Worm (Caenorhabditis elegans) whole organism, early embryonic: ENCODE results near the gene acy-1.

Experiments used
- B0310.2 ChIP-seq: sonication (generic microtip); optimal IDR thresholded peaks from 2 replicates; lab custom pipeline; 2016; ENCODE audit warnings: mild to moderate bottlenecking, missing genetic modification characterization, missing compliant biosample characterization
- F13C5.2 ChIP-seq: sonication (generic microtip); optimal IDR thresholded peaks from 2 replicates; lab custom pipeline; 2017; ENCODE audit warnings: mild to moderate bottlenecking, missing genetic modification characterization, inconsistent platforms, missing compliant biosample characterization
- aly-1 ChIP-seq: sonication (generic microtip); optimal IDR thresholded peaks from 2 replicates; lab custom pipeline; 2016; ENCODE audit warnings: missing genetic modification characterization, missing compliant biosample characterization
- ama-1 ChIP-seq: fragments of 150-350 bp; optimal IDR thresholded peaks from 2 replicates; lab custom pipeline; 2014
- ceh-13 ChIP-seq: fragments of 200-800 bp; sonication (Bioruptor generic); optimal IDR thresholded peaks from 2 replicates; lab custom pipeline; 2018; ENCODE audit warnings: mild to moderate bottlenecking, missing genetic modification characterization, missing compliant biosample characterization
- ceh-36 ChIP-seq: sonication (generic microtip); optimal IDR thresholded peaks from 2 replicates; lab custom pipeline; 2016; ENCODE audit warnings: missing genetic modification characterization, inconsistent platforms, missing compliant biosample characterization
- ets-7 ChIP-seq: sonication (generic microtip); optimal IDR thresholded peaks from 2 replicates; lab custom pipeline; 2016; ENCODE audit warnings: missing genotype, missing genetic modification characterization, missing compliant biosample characterization
- flt-1 ChIP-seq: fragments of 200-800 bp; sonication (Bioruptor generic); IDR thresholded peaks from 2 replicates; pipeline ENCODE4 v1.3.6; 2022; ENCODE audit warnings: missing genetic modification characterization, missing compliant biosample characterization
- hmbx-1 ChIP-seq: sonication (generic microtip); optimal IDR thresholded peaks from 2 replicates; lab custom pipeline; 2016; ENCODE audit warnings: mild to moderate bottlenecking, missing genetic modification characterization, missing compliant biosample characterization
- hmg-4 ChIP-seq: fragments of 200-800 bp; sonication (Bioruptor generic); optimal IDR thresholded peaks from 2 replicates; lab custom pipeline; 2018; ENCODE audit warnings: mild to moderate bottlenecking, missing genetic modification characterization, missing compliant biosample characterization
- hnd-1 ChIP-seq: sonication (generic microtip); optimal IDR thresholded peaks from 2 replicates; lab custom pipeline; 2016; ENCODE audit warnings: missing genetic modification characterization, missing compliant biosample characterization
- pes-1 ChIP-seq: fragments of 200-800 bp; sonication (Bioruptor generic); IDR thresholded peaks from 2 replicates; pipeline ENCODE4 v1.3.6; 2022; ENCODE audit warnings: missing genetic modification reagents, missing genetic modification characterization, missing compliant biosample characterization
- scrt-1 ChIP-seq: fragments of 200-800 bp; sonication (Bioruptor generic); IDR thresholded peaks from 2 replicates; pipeline ENCODE4 v1.3.6; 2022; ENCODE audit warnings: missing genetic modification characterization, missing compliant biosample characterization
- sea-1 ChIP-seq: fragments of 200-800 bp; sonication (Bioruptor generic); conservative IDR thresholded peaks from 2 replicates; pipeline ENCODE4 v1.3.6; 2022; ENCODE audit warnings: missing genetic modification characterization, missing compliant biosample characterization
- tbx-11 ChIP-seq: fragments of 200-800 bp; sonication (Bioruptor generic); IDR thresholded peaks from 2 replicates; pipeline ENCODE4 v1.3.6; 2022; ENCODE audit warnings: missing genetic modification characterization, missing compliant biosample characterization
- tbx-37 ChIP-seq: fragments of 200-800 bp; sonication (Bioruptor generic); conservative IDR thresholded peaks from 2 replicates; pipeline ENCODE4 v1.3.6; 2022; ENCODE audit warnings: missing genetic modification reagents, missing genetic modification characterization, missing compliant biosample characterization
- tra-4 ChIP-seq: sonication (generic microtip); optimal IDR thresholded peaks from 2 replicates; lab custom pipeline; 2017; ENCODE audit warnings: missing genetic modification characterization, missing compliant biosample characterization

acy-1 gene

ce11 chrIII:4693695-4694094 lies 28.2 kb upstream of the acy-1 start, which contains the start of gene T04A8.8:
TSS of gene T04A8.8 (plus strand) at chrIII:4693995.
- no peak for TF ChIP-seq sea-1
- TF ChIP-seq tbx-37 (GFP tag; lab: Robert Waterston, UW): no peak
- TF ChIP-seq tbx-11 (GFP tag; lab: Robert Waterston, UW): no peak
- TF ChIP-seq ama-1: no peak
- no peak for TF ChIP-seq hmbx-1 (tag; lab: Kevin White, UChicago)
- TF ChIP-seq pes-1 (GFP tag; lab: Robert Waterston, UW): no peak
- no peak for TF ChIP-seq aly-1 (tag; lab: Kevin White, UChicago)
- TF ChIP-seq flt-1: no peak
- no peak for TF ChIP-seq scrt-1 (GFP tag; lab: Robert Waterston, UW)
- no peak for TF ChIP-seq tra-4
- TF ChIP-seq ets-7: no peak
- TF ChIP-seq B0310.2 (tag; lab: Kevin White, UChicago): no peak
- no peak for TF ChIP-seq hnd-1 (tag; lab: Kevin White, UChicago)
- TF ChIP-seq F13C5.2 (tag; lab: Kevin White, UChicago): no peak
- no peak for TF ChIP-seq hmg-4
- no peak for TF ChIP-seq ceh-36 (tag; lab: Kevin White, UChicago)

ce11 chrIII:4695057-4695456 lies 26.8 kb upstream of the acy-1 start, which contains the start of gene T04A8.7:
TSS of gene T04A8.7 (plus strand) at chrIII:4695357.
- TF ChIP-seq ceh-36 (tag; lab: Kevin White, UChicago) (no peak), tbx-37 (GFP tag; lab: Robert Waterston, UW) (no peak), tra-4 (no peak), tbx-11 (GFP tag; lab: Robert Waterston, UW) (no peak), ceh-13 (no peak), B0310.2 (tag; lab: Kevin White, UChicago) (no peak), flt-1 (no peak), ets-7 (no peak), scrt-1 (GFP tag; lab: Robert Waterston, UW) (no peak), F13C5.2 (tag; lab: Kevin White, UChicago) (no peak)

ce11 chrIII:4696903-4697302 lies 25.0 kb upstream of the acy-1 start:
- TF ChIP-seq flt-1 (no peak), ceh-13 (no peak), ceh-36 (tag; lab: Kevin White, UChicago) (no peak), pes-1 (GFP tag; lab: Robert Waterston, UW) (no peak), hnd-1 (tag; lab: Kevin White, UChicago) (no peak), B0310.2 (tag; lab: Kevin White, UChicago) (no peak), F13C5.2 (tag; lab: Kevin White, UChicago) (no peak), aly-1 (tag; lab: Kevin White, UChicago) (no peak), sea-1 (no peak), scrt-1 (GFP tag; lab: Robert Waterston, UW) (no peak), hmg-4 (no peak)

- TF ChIP-seq F13C5.2 (tag; lab: Kevin White, UChicago) (no peak), flt-1 (no peak), ceh-13 (no peak), scrt-1 (GFP tag; lab: Robert Waterston, UW) (no peak), B0310.2 (tag; lab: Kevin White, UChicago) (no peak), ceh-36 (tag; lab: Kevin White, UChicago) (no peak), ama-1 (no peak), hnd-1 (tag; lab: Kevin White, UChicago) (no peak), pes-1 (GFP tag; lab: Robert Waterston, UW) (no peak), hmg-4 (no peak), aly-1 (tag; lab: Kevin White, UChicago) (no peak), hmbx-1 (tag; lab: Kevin White, UChicago) (no peak), ets-7 (no peak), tbx-11 (GFP tag; lab: Robert Waterston, UW) (no peak), tra-4 (no peak), tbx-37 (GFP tag; lab: Robert Waterston, UW) (no peak), sea-1 (no peak)
These were observed 24.1 kb upstream of the acy-1 start, which contains the start of gene dnj-18 for ce11 chrIII:4697819-4698218. TSS of gene dnj-18 (plus strand) at chrIII:4698119.

- TF ChIP-seq ets-7 (no peak), pes-1 (GFP tag; lab: Robert Waterston, UW) (no peak), F13C5.2 (tag; lab: Kevin White, UChicago) (no peak), sea-1 (no peak), ama-1 (no peak), hnd-1 (tag; lab: Kevin White, UChicago) (no peak), ceh-13 (no peak), B0310.2 (tag; lab: Kevin White, UChicago) (no peak), tra-4 (no peak), ceh-36 (tag; lab: Kevin White, UChicago) (no peak), hmbx-1 (tag; lab: Kevin White, UChicago) (no peak), flt-1 (no peak)
These were observed 22.0 kb upstream of the acy-1 start, which contains the start of gene sel-13 for ce11 chrIII:4699922-4700321. TSS of gene sel-13 (minus strand) at chrIII:4700224.

- TF ChIP-seq hnd-1 (tag; lab: Kevin White, UChicago) (no peak), pes-1 (GFP tag; lab: Robert Waterston, UW) (no peak), ets-7 (no peak), aly-1 (tag; lab: Kevin White, UChicago) (no peak), flt-1 (no peak), tbx-11 (GFP tag; lab: Robert Waterston, UW) (no peak), tbx-37 (GFP tag; lab: Robert Waterston, UW) (no peak)
These were observed 17.9 kb upstream of the acy-1 start, which contains the start of the genes clp-2 and mrpl-16 for ce11 chrIII:4703932-4704454. TSS of gene clp-2 (minus strand) at chrIII:4704025. TSS of gene mrpl-16 (plus strand) at chrIII:4704404.

- TF ChIP-seq hmbx-1 (tag; lab: Kevin White, UChicago): no peak
- no peak for TF ChIP-seq ceh-13
- TF ChIP-seq hmg-4: no peak
- no peak for TF ChIP-seq F13C5.2 (tag; lab: Kevin White, UChicago)
- TF ChIP-seq ama-1: no peak
- no peak for TF ChIP-seq B0310.2 (tag; lab: Kevin White, UChicago)
- TF ChIP-seq flt-1: no peak
- no peak for TF ChIP-seq ceh-36 (tag; lab: Kevin White, UChicago)
- TF ChIP-seq sea-1: no peak
- TF ChIP-seq scrt-1 (GFP tag; lab: Robert Waterston, UW): no peak
- no peak for TF ChIP-seq ets-7
- TF ChIP-seq hnd-1 (tag; lab: Kevin White, UChicago): no peak
- no peak for TF ChIP-seq pes-1 (GFP tag; lab: Robert Waterston, UW)
- TF ChIP-seq aly-1 (tag; lab: Kevin White, UChicago): no peak
- no peak for TF ChIP-seq tra-4
- TF ChIP-seq tbx-11 (GFP tag; lab: Robert Waterston, UW): no peak
- TF ChIP-seq tbx-37 (GFP tag; lab: Robert Waterston, UW): no peak
These were observed 16.7 kb upstream of the acy-1 start, which contains the start of gene pgap-2 for ce11 chrIII:4705207-4705606. TSS of gene pgap-2 (plus strand) at chrIII:4705507.
